Fruit fly (Drosophila melanogaster) whole organism, embryonic: ENCODE measurements around the gene CG5445.

ENCODE experiments used
- B-H2 ChIP-seq: fragments of 200-800 bp; sonication (Bioruptor generic); optimal IDR thresholded peaks from 2 replicates; lab custom pipeline; 2018; ENCODE audit warnings: missing biosample characterization, mild to moderate bottlenecking, missing genetic modification characterization
- CG10267 ChIP-seq: fragments of 200-800 bp; sonication (Bioruptor generic); optimal IDR thresholded peaks from 2 replicates; lab custom pipeline; 2018; ENCODE audit warnings: missing biosample characterization, mild to moderate bottlenecking, missing genetic modification characterization, moderate library complexity
- CG10979 ChIP-seq: fragments of 200-800 bp; sonication (Bioruptor generic); optimal IDR thresholded peaks from 2 replicates; lab custom pipeline; 2018; ENCODE audit warnings: missing biosample characterization, mild to moderate bottlenecking, missing genetic modification characterization, moderate library complexity
- CG11093 ChIP-seq: fragments of 200-800 bp; sonication (Bioruptor generic); IDR thresholded peaks from 3 replicates; pipeline ENCODE4 v1.3.6; 2022; ENCODE audit warnings: missing biosample characterization, missing genetic modification characterization
- CG12391 ChIP-seq: fragments of 200-800 bp; sonication (Bioruptor generic); optimal IDR thresholded peaks from 3 replicates; lab custom pipeline; 2018; ENCODE audit warnings: missing biosample characterization, mild to moderate bottlenecking, missing genetic modification characterization, moderate library complexity
- CG13894 ChIP-seq: fragments of 200-800 bp; sonication (Bioruptor generic); optimal IDR thresholded peaks from 3 replicates; lab custom pipeline; 2018; ENCODE audit warnings: missing biosample characterization, mild to moderate bottlenecking, missing genetic modification characterization, moderate library complexity
- CG14710 ChIP-seq: fragments of 200-800 bp; sonication (Bioruptor generic); optimal IDR thresholded peaks from 3 replicates; lab custom pipeline; 2019; ENCODE audit warnings: missing biosample characterization, mild to moderate bottlenecking, missing genetic modification characterization, moderate library complexity
- CG17385 ChIP-seq: fragments of 200-800 bp; sonication (Bioruptor generic); optimal IDR thresholded peaks from 3 replicates; lab custom pipeline; 2018; ENCODE audit warnings: missing biosample characterization, mild to moderate bottlenecking, missing genetic modification characterization
- CG1792 ChIP-seq: fragments of 200-800 bp; sonication (Bioruptor generic); optimal IDR thresholded peaks from 2 replicates; lab custom pipeline; 2016; ENCODE audit warnings: missing biosample characterization, missing genetic modification characterization
- CG2712 ChIP-seq: fragments of 200-800 bp; optimal IDR thresholded peaks from 3 replicates; lab custom pipeline; 2019; ENCODE audit warnings: missing biosample characterization, mild to moderate bottlenecking, missing genetic modification characterization, moderate library complexity
- CG31365 ChIP-seq: fragments of 200-800 bp; sonication (Bioruptor generic); optimal IDR thresholded peaks from 2 replicates; lab custom pipeline; 2018; ENCODE audit warnings: missing biosample characterization, mild to moderate bottlenecking, missing genetic modification characterization
- CG31388 ChIP-seq: fragments of 200-800 bp; sonication (Bioruptor generic); optimal IDR thresholded peaks from 2 replicates; lab custom pipeline; 2016; ENCODE audit warnings: missing biosample characterization, missing genetic modification characterization
- CG31441 ChIP-seq: fragments of 200-800 bp; sonication (Bioruptor generic); IDR thresholded peaks from 2 replicates; pipeline ENCODE4 v1.3.6; 2022; ENCODE audit warnings: missing biosample characterization, missing genetic modification characterization
- CG4730 ChIP-seq: fragments of 200-800 bp; sonication (Bioruptor generic); IDR thresholded peaks from 2 replicates; pipeline ENCODE4 v1.3.6; 2022; ENCODE audit warnings: missing biosample characterization, missing genetic modification characterization
- CG6683 ChIP-seq: fragments of 200-800 bp; sonication (Bioruptor generic); optimal IDR thresholded peaks from 2 replicates; lab custom pipeline; 2017; ENCODE audit warnings: missing biosample characterization, mild to moderate bottlenecking, missing genetic modification characterization, missing genetic modification reagents
- CG6689 ChIP-seq: fragments of 200-800 bp; sonication (Bioruptor generic); IDR thresholded peaks from 2 replicates; pipeline ENCODE4 v1.3.6; 2022; ENCODE audit warnings: missing biosample characterization, missing genetic modification characterization
- CG8388 ChIP-seq: fragments of 200-800 bp; sonication (Bioruptor generic); optimal IDR thresholded peaks from 2 replicates; lab custom pipeline; 2019; ENCODE audit warnings: missing biosample characterization, mild to moderate bottlenecking, missing genetic modification characterization, moderate library complexity
- CG9215 ChIP-seq: fragments of 200-800 bp; sonication (Bioruptor generic); IDR thresholded peaks from 2 replicates; pipeline ENCODE4 v1.3.6; 2022; ENCODE audit warnings: missing biosample characterization, missing genetic modification characterization
- CG9817 ChIP-seq: fragments of 200-800 bp; sonication (Bioruptor generic); optimal IDR thresholded peaks from 2 replicates; lab custom pipeline; 2018; ENCODE audit warnings: missing biosample characterization, mild to moderate bottlenecking, missing genetic modification characterization, moderate library complexity
- CoRest ChIP-seq: fragments of 200-800 bp; sonication (Bioruptor generic); optimal IDR thresholded peaks from 3 replicates; lab custom pipeline; 2018; ENCODE audit warnings: missing biosample characterization, mild to moderate bottlenecking, missing genetic modification characterization, moderate library complexity
- H2.0 ChIP-seq: fragments of 200-800 bp; sonication (Bioruptor generic); IDR thresholded peaks from 2 replicates; pipeline ENCODE4 v1.3.6; 2022; ENCODE audit warnings: missing biosample characterization, missing genetic modification characterization
- HHEX ChIP-seq: fragments of 200-800 bp; sonication (Bioruptor generic); optimal IDR thresholded peaks from 3 replicates; lab custom pipeline; 2017; ENCODE audit warnings: missing biosample characterization, mild to moderate bottlenecking, missing genetic modification characterization, missing genetic modification reagents
- HmgD ChIP-seq: fragments of 200-800 bp; sonication (Bioruptor generic); optimal IDR thresholded peaks from 3 replicates; lab custom pipeline; 2016; ENCODE audit warnings: missing biosample characterization, missing genetic modification characterization
- Hr3 ChIP-seq: fragments of 200-800 bp; sonication (Bioruptor generic); optimal IDR thresholded peaks from 3 replicates; lab custom pipeline; 2016; ENCODE audit warnings: missing biosample characterization, missing genetic modification characterization
- Lpt ChIP-seq: fragments of >200 bp; optimal IDR thresholded peaks from 2 replicates; lab custom pipeline; 2018; ENCODE audit warnings: missing biosample characterization, missing genetic modification characterization
- MBD-R2 ChIP-seq: fragments of 200-800 bp; sonication (Bioruptor generic); IDR thresholded peaks from 2 replicates; pipeline ENCODE4 v1.3.6; 2022; ENCODE audit warnings: missing biosample characterization, missing genetic modification characterization
- Max ChIP-seq: fragments of 200-800 bp; sonication (Bioruptor generic); optimal IDR thresholded peaks from 2 replicates; lab custom pipeline; 2016; ENCODE audit warnings: missing biosample characterization, mild to moderate bottlenecking, missing genetic modification characterization
- Oli ChIP-seq: fragments of 200-800 bp; sonication (Bioruptor generic); optimal IDR thresholded peaks from 2 replicates; lab custom pipeline; 2018; ENCODE audit warnings: missing biosample characterization, mild to moderate bottlenecking, missing genetic modification characterization, moderate library complexity
- abd-A ChIP-seq: fragments of 200-800 bp; sonication (Bioruptor generic); optimal IDR thresholded peaks from 3 replicates; lab custom pipeline; 2019; ENCODE audit warnings: missing biosample characterization, mild to moderate bottlenecking, missing genetic modification characterization, moderate library complexity
- al ChIP-seq: fragments of 200-800 bp; sonication (Bioruptor generic); IDR thresholded peaks from 2 replicates; pipeline ENCODE4 v1.3.6; 2022; ENCODE audit warnings: missing biosample characterization, missing genetic modification characterization
- ase ChIP-seq: fragments of 200-800 bp; sonication (Bioruptor generic); IDR thresholded peaks from 3 replicates; pipeline ENCODE4 v1.3.6; 2022; ENCODE audit warnings: missing biosample characterization, missing genetic modification characterization
- dmrt11E ChIP-seq: fragments of 200-800 bp; sonication (Bioruptor generic); optimal IDR thresholded peaks from 3 replicates; lab custom pipeline; 2018; ENCODE audit warnings: missing biosample characterization, mild to moderate bottlenecking, missing genetic modification characterization, moderate library complexity
- dysf ChIP-seq: fragments of 200-800 bp; sonication (Bioruptor generic); IDR thresholded peaks from 3 replicates; pipeline ENCODE4 v1.3.6; 2022; ENCODE audit warnings: missing biosample characterization, missing genetic modification characterization
- en ChIP-seq: fragments of 200-800 bp; sonication (Bioruptor generic); optimal IDR thresholded peaks from 2 replicates; lab custom pipeline; 2016; ENCODE audit warnings: missing biosample characterization, missing genetic modification characterization
- ind ChIP-seq: fragments of 200-800 bp; sonication (Bioruptor generic); optimal IDR thresholded peaks from 3 replicates; lab custom pipeline; 2016; ENCODE audit warnings: missing biosample characterization, missing genetic modification characterization
- lmd ChIP-seq: fragments of 200-800 bp; sonication (Bioruptor generic); IDR thresholded peaks from 2 replicates; pipeline ENCODE4 v1.3.6; 2022; ENCODE audit warnings: missing biosample characterization, missing genetic modification characterization
- lola ChIP-seq, 3 experiments: fragments of >200 bp in 2 of 3; fragments of 200-800 bp in 1 of 3; sonication (Bioruptor generic) in 1 of 3; optimal IDR thresholded peaks; 2 replicates each; lab custom pipeline; 2017 to 2019; ENCODE audit warnings: missing biosample characterization in 3 of 3, missing genetic modification characterization in 3 of 3, mild to moderate bottlenecking in 1 of 3, moderate library complexity in 1 of 3
- nmo ChIP-seq: fragments of 200-800 bp; sonication (Bioruptor generic); optimal IDR thresholded peaks from 2 replicates; lab custom pipeline; 2018; ENCODE audit warnings: missing biosample characterization, mild to moderate bottlenecking, missing genetic modification characterization, moderate library complexity
- nom ChIP-seq: fragments of 200-800 bp; sonication (Bioruptor generic); optimal IDR thresholded peaks from 2 replicates; lab custom pipeline; 2017; ENCODE audit warnings: missing biosample characterization, missing genetic modification characterization, mild to moderate bottlenecking, moderate library complexity, missing genetic modification reagents
- org-1 ChIP-seq: fragments of 200-800 bp; sonication (Bioruptor generic); optimal IDR thresholded peaks from 2 replicates; lab custom pipeline; 2017; ENCODE audit warnings: missing biosample characterization, missing genetic modification characterization
- p53 ChIP-seq: fragments of 200-800 bp; sonication (Bioruptor generic); optimal IDR thresholded peaks from 2 replicates; lab custom pipeline; 2016; ENCODE audit warnings: missing biosample characterization, missing genetic modification characterization
- pum ChIP-seq: fragments of 200-800 bp; sonication (Bioruptor generic); optimal IDR thresholded peaks from 2 replicates; lab custom pipeline; 2016; ENCODE audit warnings: missing biosample characterization, missing genetic modification characterization
- rib ChIP-seq: fragments of 200-800 bp; sonication (Bioruptor generic); IDR thresholded peaks from 2 replicates; pipeline ENCODE4 v1.3.6; 2022; ENCODE audit warnings: missing biosample characterization, missing genetic modification characterization
- schlank ChIP-seq: fragments of 200-800 bp; sonication (Bioruptor generic); optimal IDR thresholded peaks from 2 replicates; lab custom pipeline; 2018; ENCODE audit warnings: missing biosample characterization, mild to moderate bottlenecking, missing genetic modification characterization
- slbo ChIP-seq: fragments of 200-800 bp; sonication (Bioruptor generic); IDR thresholded peaks from 2 replicates; pipeline ENCODE4 v1.3.6; 2022; ENCODE audit warnings: missing biosample characterization, missing genetic modification characterization
- stc ChIP-seq: fragments of 200-800 bp; sonication (Bioruptor generic); IDR thresholded peaks from 2 replicates; pipeline ENCODE4 v1.3.6; 2022; ENCODE audit warnings: missing biosample characterization, missing genetic modification characterization
- stwl ChIP-seq: fragments of 200-800 bp; sonication (Bioruptor generic); optimal IDR thresholded peaks from 3 replicates; lab custom pipeline; 2018; ENCODE audit warnings: missing biosample characterization, mild to moderate bottlenecking, missing genetic modification characterization, moderate library complexity
- unc-4 ChIP-seq: fragments of 200-800 bp; sonication (Bioruptor generic); IDR thresholded peaks from 2 replicates; pipeline ENCODE4 v1.3.6; 2022; ENCODE audit warnings: missing biosample characterization, missing genetic modification characterization; ENCODE audit not compliant: partially characterized antibody
- vnd ChIP-seq: fragments of 200-800 bp; sonication (Bioruptor generic); IDR thresholded peaks from 3 replicates; pipeline ENCODE4 v1.3.6; 2022; ENCODE audit warnings: missing biosample characterization, missing genetic modification characterization; ENCODE audit not compliant: partially characterized antibody

Gene CG5445

dm6 chrX:17329933-17330674, 47.8 kb downstream of the CG5445 start (continued):
- TF ChIP-seq B-H2 (GFP tag; lab: Kevin White, UChicago) (peak; percentile 60), CG4730 (GFP tag; lab: Robert Waterston, UW) (no peak), abd-A (tag; lab: Kevin White, UChicago) (peak; percentile 45), slbo (GFP tag; lab: Robert Waterston, UW) (peak; percentile 59), CG13894 (tag; lab: Kevin White, UChicago) (peak; percentile 53), stc (GFP tag; lab: Robert Waterston, UW) (no peak), p53 (GFP tag; lab: Kevin White, UChicago) (no peak), pum (GFP tag; lab: Kevin White, UChicago) (peak; percentile 15), Oli (tag; lab: Kevin White, UChicago) (peak; percentile 62), CG8388 (GFP tag; lab: Kevin White, UChicago) (no peak), HHEX (GFP tag; lab: Kevin White, UChicago) (peak; percentile 35), HmgD (GFP tag; lab: Kevin White, UChicago) (no peak), nom (GFP tag; lab: Kevin White, UChicago) (no peak), CG14710 (tag; lab: Kevin White, UChicago) (peak; percentile 29), CG9817 (tag; lab: Kevin White, UChicago) (peak; percentile 26), H2.0 (GFP tag; lab: Robert Waterston, UW) (no peak), CoRest (tag; lab: Kevin White, UChicago) (peak; percentile 71), org-1 (GFP tag; lab: Kevin White, UChicago) (no peak), CG1792 (GFP tag; lab: Kevin White, UChicago) (no peak), CG6689 (GFP tag; lab: Robert Waterston, UW) (peak; percentile 45; the same call in 1 of the 2 replicates), Lpt (GFP tag; lab: Kevin White, UChicago) (no peak), CG10979 (tag; lab: Kevin White, UChicago) (peak; percentile 35), CG2712 (peak; percentile 49), CG10267 (tag; lab: Kevin White, UChicago) (peak; percentile 35), al (GFP tag; lab: Robert Waterston, UW) (peak; percentile 56), CG31388 (GFP tag; lab: Kevin White, UChicago) (no peak), vnd (no peak), schlank (tag; lab: Kevin White, UChicago) (no peak), CG31365 (tag; lab: Kevin White, UChicago) (no peak), nmo (GFP tag; lab: Kevin White, UChicago) (peak; percentile 44), Max (GFP tag; lab: Kevin White, UChicago) (no peak), CG12391 (tag; lab: Kevin White, UChicago) (peak; percentile 48), MBD-R2 (GFP tag; lab: Robert Waterston, UW) (peak; percentile 11; the same call in 1 of the 2 replicates), stwl (tag; lab: Kevin White, UChicago) (no peak), ind (peak; percentile 49), dysf (GFP tag; lab: Robert Waterston, UW) (peak; percentile 79; the same call in 2 of the 3 replicates), en (GFP tag; lab: Kevin White, UChicago) (no peak), CG9215 (peak; percentile 43; the same call in 1 of the 2 replicates), lmd (GFP tag; lab: Robert Waterston, UW) (peak; percentile 66), CG11093 (GFP tag; lab: Robert Waterston, UW) (peak; percentile 22; the same call in 1 of the 3 replicates), dmrt11E (tag; lab: Kevin White, UChicago) (peak; percentile 11), rib (no peak), CG6683 (GFP tag; lab: Kevin White, UChicago) (no peak), Hr3 (no peak), CG17385 (GFP tag; lab: Kevin White, UChicago) (peak; percentile 35), lola (GFP tag; optimal IDR thresholded peaks at IDR 0.05; lab: Kevin White, UChicago) (peak in 1 of 3 experiments; percentile 0), unc-4 (no peak), CG31441 (GFP tag; lab: Robert Waterston, UW) (peak; percentile 36; the same call in 1 of the 2 replicates), ase (GFP tag; lab: Robert Waterston, UW) (no peak)
